Worm (Caenorhabditis elegans) whole organism, late embryonic: ENCODE data around the gene F22B8.3.

ENCODE experiments used
- F13H6.1 ChIP-seq: sonication (generic microtip); optimal IDR thresholded peaks from 2 replicates; lab custom pipeline; 2016; ENCODE audit warnings: missing genetic modification characterization, missing compliant biosample characterization
- K02D7.2 ChIP-seq: sonication (generic microtip); optimal IDR thresholded peaks from 2 replicates; lab custom pipeline; 2017; ENCODE audit warnings: mild to moderate bottlenecking, missing genetic modification characterization, missing compliant biosample characterization
- Y22D7AL.16 ChIP-seq: sonication (generic microtip); optimal IDR thresholded peaks from 2 replicates; lab custom pipeline; 2016; ENCODE audit warnings: missing genetic modification characterization, missing compliant biosample characterization
- ceh-18 ChIP-seq: sonication (generic microtip); optimal IDR thresholded peaks from 2 replicates; lab custom pipeline; 2016; ENCODE audit warnings: missing genetic modification characterization, missing compliant biosample characterization
- ceh-24 ChIP-seq: sonication (generic microtip); optimal IDR thresholded peaks from 2 replicates; lab custom pipeline; 2016; ENCODE audit warnings: mild to moderate bottlenecking, missing genetic modification characterization, missing compliant biosample characterization
- ceh-30 ChIP-seq: fragments of 150-350 bp; optimal IDR thresholded peaks from 2 replicates; lab custom pipeline; 2014; ENCODE audit warnings: missing biosample characterization, missing genetic modification characterization
- ceh-31 ChIP-seq: sonication (generic microtip); optimal IDR thresholded peaks from 2 replicates; lab custom pipeline; 2016; ENCODE audit warnings: missing genetic modification characterization, missing compliant biosample characterization
- ceh-34 ChIP-seq: sonication (generic microtip); optimal IDR thresholded peaks from 2 replicates; lab custom pipeline; 2016; ENCODE audit warnings: mild to moderate bottlenecking, missing genetic modification characterization, missing compliant biosample characterization
- ceh-48 ChIP-seq: sonication (generic microtip); optimal IDR thresholded peaks from 2 replicates; lab custom pipeline; 2016; ENCODE audit warnings: missing genetic modification characterization, inconsistent platforms, missing compliant biosample characterization
- ceh-6 ChIP-seq: fragments of 200-800 bp; sonication (Bioruptor generic); optimal IDR thresholded peaks from 2 replicates; lab custom pipeline; 2018; ENCODE audit warnings: mild to moderate bottlenecking, missing genetic modification characterization, missing compliant biosample characterization
- elt-2 ChIP-seq: sonication (generic microtip); optimal IDR thresholded peaks from 2 replicates; lab custom pipeline; 2016; ENCODE audit warnings: missing genetic modification reagents, missing genetic modification characterization, missing compliant biosample characterization
- elt-4 ChIP-seq: sonication (generic microtip); optimal IDR thresholded peaks from 2 replicates; lab custom pipeline; 2016; ENCODE audit warnings: missing genetic modification characterization, missing compliant biosample characterization
- eyg-1 ChIP-seq: sonication (generic microtip); optimal IDR thresholded peaks from 2 replicates; lab custom pipeline; 2016; ENCODE audit warnings: missing genotype, missing genetic modification characterization, missing compliant biosample characterization
- fax-1 ChIP-seq: sonication (generic microtip); optimal IDR thresholded peaks from 2 replicates; lab custom pipeline; 2016; ENCODE audit warnings: missing genotype, missing genetic modification characterization, missing compliant biosample characterization
- fkh-10 ChIP-seq: fragments of 150-350 bp; optimal IDR thresholded peaks from 2 replicates; lab custom pipeline; 2014; ENCODE audit warnings: missing biosample characterization, missing genetic modification reagents, missing genetic modification characterization
- fkh-6 ChIP-seq: sonication (generic microtip); optimal IDR thresholded peaks from 2 replicates; lab custom pipeline; 2016; ENCODE audit warnings: missing genetic modification characterization, missing compliant biosample characterization
- gmeb-2 ChIP-seq: sonication (generic microtip); optimal IDR thresholded peaks from 2 replicates; lab custom pipeline; 2016; ENCODE audit warnings: missing genetic modification characterization, inconsistent platforms, missing compliant biosample characterization
- hlh-15 ChIP-seq: sonication (generic microtip); optimal IDR thresholded peaks from 2 replicates; lab custom pipeline; 2016; ENCODE audit warnings: missing genetic modification characterization, missing compliant biosample characterization
- hlh-30 ChIP-seq: sonication (generic microtip); optimal IDR thresholded peaks from 2 replicates; lab custom pipeline; 2017; ENCODE audit warnings: antibody characterized with exemption, missing genetic modification characterization, missing compliant biosample characterization; ENCODE audit not compliant: insufficient read depth
- hlh-8 ChIP-seq: sonication (generic microtip); optimal IDR thresholded peaks from 2 replicates; lab custom pipeline; 2016; ENCODE audit warnings: missing genotype, missing genetic modification characterization, missing compliant biosample characterization
- lin-11 ChIP-seq: fragments of 200-800 bp; sonication (Bioruptor generic); optimal IDR thresholded peaks from 2 replicates; lab custom pipeline; 2018; ENCODE audit warnings: mild to moderate bottlenecking, missing genetic modification characterization, missing compliant biosample characterization
- madf-2 ChIP-seq: sonication (generic microtip); optimal IDR thresholded peaks from 2 replicates; lab custom pipeline; 2017; ENCODE audit warnings: missing genetic modification characterization, missing compliant biosample characterization
- nhr-11 ChIP-seq: fragments of 150-350 bp; optimal IDR thresholded peaks from 2 replicates; lab custom pipeline; 2014; ENCODE audit warnings: missing biosample characterization, missing genetic modification characterization
- odd-2 ChIP-seq: sonication (generic microtip); optimal IDR thresholded peaks from 2 replicates; lab custom pipeline; 2017; ENCODE audit warnings: antibody characterized with exemption, mild to moderate bottlenecking, missing genetic modification characterization, missing compliant biosample characterization
- pag-3 ChIP-seq: sonication (generic microtip); optimal IDR thresholded peaks from 2 replicates; lab custom pipeline; 2016; ENCODE audit warnings: missing compliant biosample characterization, missing genetic modification characterization, borderline replicate concordance
- pat-9 ChIP-seq: fragments of 200-800 bp; sonication (Bioruptor generic); optimal IDR thresholded peaks from 2 replicates; lab custom pipeline; 2018; ENCODE audit warnings: mild to moderate bottlenecking, missing genetic modification characterization, moderate library complexity, missing compliant biosample characterization
- pax-1 ChIP-seq: fragments of 150-350 bp; optimal IDR thresholded peaks from 2 replicates; lab custom pipeline; 2014; ENCODE audit warnings: missing biosample characterization, missing genetic modification characterization
- pha-2 ChIP-seq: sonication (generic microtip); optimal IDR thresholded peaks from 2 replicates; lab custom pipeline; 2017; ENCODE audit warnings: mild to moderate bottlenecking, missing genetic modification characterization, missing compliant biosample characterization
- pha-4 ChIP-seq: fragments of 150-350 bp; optimal IDR thresholded peaks from 2 replicates; lab custom pipeline; 2018; ENCODE audit warnings: missing biosample characterization, missing genetic modification reagents, missing genetic modification characterization
- pros-1 ChIP-seq: fragments of 150-350 bp; optimal IDR thresholded peaks from 2 replicates; lab custom pipeline; 2014; ENCODE audit warnings: missing biosample characterization, missing genetic modification reagents, missing genetic modification characterization
- ref-2 ChIP-seq: sonication (generic microtip); optimal IDR thresholded peaks from 2 replicates; lab custom pipeline; 2016; ENCODE audit warnings: missing genetic modification characterization, missing compliant biosample characterization
- sox-2 ChIP-seq: fragments of 200-800 bp; sonication (Bioruptor generic); IDR thresholded peaks from 2 replicates; pipeline ENCODE4 v1.3.6; 2022; ENCODE audit warnings: missing genetic modification reagents, missing genetic modification characterization, missing compliant biosample characterization
- sox-4 ChIP-seq: sonication (generic microtip); optimal IDR thresholded peaks from 2 replicates; lab custom pipeline; 2017; ENCODE audit warnings: mild to moderate bottlenecking, missing genetic modification characterization, inconsistent platforms, missing compliant biosample characterization
- tbx-2 ChIP-seq: sonication (generic microtip); optimal IDR thresholded peaks from 2 replicates; lab custom pipeline; 2016; ENCODE audit warnings: missing genetic modification characterization, missing compliant biosample characterization
- tbx-7 ChIP-seq: sonication (generic microtip); optimal IDR thresholded peaks from 2 replicates; lab custom pipeline; 2016; ENCODE audit warnings: missing genotype, missing genetic modification characterization, missing compliant biosample characterization
- ttx-3 ChIP-seq: sonication (generic microtip); optimal IDR thresholded peaks from 2 replicates; lab custom pipeline; 2016; ENCODE audit warnings: missing genetic modification reagents, missing genetic modification characterization, missing compliant biosample characterization
- unc-3 ChIP-seq, 2 experiments: fragments of 200-800 bp in 1 of 2; sonication (Bioruptor generic) in 1 of 2; sonication (generic microtip) in 1 of 2; conservative IDR thresholded peaks in 1 of 2; optimal IDR thresholded peaks in 1 of 2; 2 replicates each; pipeline versions ENCODE4 v1.3.6 to Lab custom; 2016 to 2022; ENCODE audit warnings: missing compliant biosample characterization in 2 of 2, missing genetic modification characterization in 2 of 2, missing genetic modification reagents in 1 of 2
- unc-42 ChIP-seq: sonication (generic microtip); optimal IDR thresholded peaks from 2 replicates; lab custom pipeline; 2016; ENCODE audit warnings: missing genotype, missing genetic modification characterization, missing compliant biosample characterization
- unc-55 ChIP-seq: sonication (generic microtip); optimal IDR thresholded peaks from 2 replicates; lab custom pipeline; 2017; ENCODE audit warnings: missing biosample characterization, missing genetic modification reagents, missing genetic modification characterization
- ztf-16 ChIP-seq: sonication (generic microtip); optimal IDR thresholded peaks from 2 replicates; lab custom pipeline; 2017; ENCODE audit warnings: missing genetic modification characterization, missing compliant biosample characterization

Gene F22B8.3

ce11 chrV:16129116-16129515 lies 38.3 kb downstream of the F22B8.3 start:
- TF ChIP-seq sox-2: no peak
- no peak for TF ChIP-seq ceh-6
- no peak for TF ChIP-seq pag-3 (tag; lab: Kevin White, UChicago)
- TF ChIP-seq ceh-48 (tag; lab: Kevin White, UChicago): no peak
- no peak for TF ChIP-seq nhr-11
- TF ChIP-seq hlh-8: no peak
- no peak for TF ChIP-seq eyg-1 (tag; lab: Kevin White, UChicago)
- no peak for TF ChIP-seq ceh-24 (tag; lab: Kevin White, UChicago)
- no peak for TF ChIP-seq fkh-6 (tag; lab: Kevin White, UChicago)
- no peak for TF ChIP-seq hlh-30 (tag; lab: Kevin White, UChicago)
- TF ChIP-seq sox-4 (tag; lab: Kevin White, UChicago): no peak
- TF ChIP-seq ceh-34: no peak
- TF ChIP-seq odd-2 (tag; lab: Kevin White, UChicago): no peak
- no peak for TF ChIP-seq unc-55 (GFP tag; lab: Kevin White, UChicago)
- TF ChIP-seq elt-4 (tag; lab: Kevin White, UChicago): no peak
- TF ChIP-seq pha-4 (tag; lab: Kevin White, UChicago): no peak
- no peak for TF ChIP-seq elt-2 (tag; lab: Kevin White, UChicago)
- TF ChIP-seq pax-1 (tag; lab: Kevin White, UChicago): no peak
- no peak for TF ChIP-seq pros-1 (tag; lab: Kevin White, UChicago)
- TF ChIP-seq tbx-2 (tag; lab: Kevin White, UChicago): no peak

- TF ChIP-seq pha-2 (tag; lab: Kevin White, UChicago) (no peak), hlh-15 (tag; lab: Kevin White, UChicago) (no peak), ceh-18 (tag; lab: Kevin White, UChicago) (no peak), ceh-48 (tag; lab: Kevin White, UChicago) (no peak), ceh-6 (no peak), ztf-16 (tag; lab: Kevin White, UChicago) (no peak), unc-42 (tag; lab: Kevin White, UChicago) (no peak), unc-3 (GFP tag; conservative IDR thresholded peaks at IDR 0.05; lab: Robert Waterston, UW) (no peak), unc-3 (tag; optimal IDR thresholded peaks at IDR 0.05; lab: Kevin White, UChicago) (no peak), pha-4 (tag; lab: Kevin White, UChicago) (no peak)
- TF ChIP-seq, all 69 proteins: peak for 0
These were observed 40.5 kb downstream of the F22B8.3 start, which contains the start of gene fbxa-142 for ce11 chrV:16131249-16131648. Gene fbxa-142, minus strand, starts transcription at chrV:16131349.

DNA sequence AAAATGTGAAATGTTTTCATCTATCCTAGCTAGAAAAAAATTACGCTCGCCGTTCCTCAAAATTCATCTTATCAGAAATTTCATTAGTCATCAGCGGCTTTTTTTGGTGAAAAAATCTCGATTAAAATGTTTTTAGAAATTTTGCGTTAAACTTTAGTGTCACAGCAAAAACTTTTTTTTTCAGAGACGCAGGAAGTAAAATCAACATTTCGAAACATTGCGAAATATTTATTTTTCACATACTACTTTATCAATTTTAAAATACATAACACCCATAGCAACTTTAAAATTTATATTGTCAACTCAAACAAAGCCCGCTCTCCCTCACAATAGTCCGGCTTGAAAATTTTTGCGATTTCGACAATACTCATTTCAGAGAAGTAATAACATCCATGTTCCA lies 41.4 kb downstream of the F22B8.3 start:
- no peak for TF ChIP-seq tbx-2 (tag; lab: Kevin White, UChicago)
- TF ChIP-seq K02D7.2 (tag; lab: Kevin White, UChicago): no peak
- TF ChIP-seq ceh-31: no peak
- TF ChIP-seq ref-2 (tag; lab: Kevin White, UChicago): no peak
- TF ChIP-seq fax-1: no peak
- no peak for TF ChIP-seq gmeb-2 (tag; lab: Kevin White, UChicago)
- TF ChIP-seq Y22D7AL.16: no peak

DNA sequence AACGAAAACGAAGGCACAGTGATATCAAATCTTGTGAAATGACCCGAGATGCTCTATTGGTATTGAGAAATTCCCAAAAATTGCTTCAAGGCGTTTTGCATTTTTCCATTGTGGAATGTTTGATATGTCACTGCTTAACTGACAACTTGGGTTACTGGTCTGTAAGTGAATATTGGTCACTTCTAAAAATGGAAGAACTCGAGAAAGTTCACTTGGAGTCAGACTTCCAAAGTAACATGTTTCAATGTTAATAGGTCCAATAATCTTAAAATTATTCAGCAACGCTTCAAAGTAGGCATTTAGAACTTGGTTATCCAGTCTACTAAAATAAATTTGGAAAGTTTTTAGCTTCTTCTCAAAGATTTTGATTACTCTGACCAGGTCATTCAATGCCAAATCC lies 41.9 kb downstream of the F22B8.3 start, which contains the start of gene fbxa-144:
Gene fbxa-144, minus strand, starts transcription at position 101 of the 400 bp plus-strand sequence.
- TF ChIP-seq pat-9 (tag; lab: Kevin White, UChicago): no peak
- no peak for TF ChIP-seq ceh-48 (tag; lab: Kevin White, UChicago)
- TF ChIP-seq fkh-6 (tag; lab: Kevin White, UChicago): no peak
- TF ChIP-seq gmeb-2 (tag; lab: Kevin White, UChicago): no peak
- no peak for TF ChIP-seq madf-2 (tag; lab: Kevin White, UChicago)
- TF ChIP-seq ttx-3: no peak
- TF ChIP-seq tbx-7: no peak
- no peak for TF ChIP-seq elt-2 (tag; lab: Kevin White, UChicago)
- no peak for TF ChIP-seq fkh-10
- TF ChIP-seq eyg-1 (tag; lab: Kevin White, UChicago): no peak
- TF ChIP-seq ceh-30 (tag; lab: Kevin White, UChicago): no peak
- no peak for TF ChIP-seq ref-2 (tag; lab: Kevin White, UChicago)
- TF ChIP-seq F13H6.1 (tag; lab: Kevin White, UChicago): no peak
- TF ChIP-seq tbx-2 (tag; lab: Kevin White, UChicago): no peak
- TF ChIP-seq ceh-18 (tag; lab: Kevin White, UChicago): no peak
- TF ChIP-seq lin-11 (tag; lab: Kevin White, UChicago): no peak
